Fruit fly (Drosophila melanogaster): ENCODE results near the gene GlyRS.
A peak's percentile ranks its signal among the peaks of the same experiment; 100 is the strongest.

Gene GlyRS

dm6 chr3L:15103988-15104848 is 9.3 kb downstream of the GlyRS start:
- TF ChIP-seq Hr78 (GFP tag; optimal IDR thresholded peaks at IDR 0.05) (peak; percentile 0), GATAd (GFP tag; optimal IDR thresholded peaks at IDR 0.05) (no peak), Vsx2 (GFP tag; optimal IDR thresholded peaks at IDR 0.05; ENCODE audit: partially characterized antibody) (no peak), dl (GFP tag; optimal IDR thresholded peaks at IDR 0.05; ENCODE audit: insufficient read depth in 1 of 2, partially characterized antibody in 2 of 2) (peak in 1 of 2 experiments; percentile 72), Hr83 (GFP tag; optimal IDR thresholded peaks at IDR 0.05; ENCODE audit: poor library complexity, severe bottlenecking) (no peak), CG32264 (GFP tag; optimal IDR thresholded peaks at IDR 0.05) (no peak), br (GFP tag; optimal IDR thresholded peaks at IDR 0.05) (no peak), Sp1 (GFP tag; optimal IDR thresholded peaks at IDR 0.05) (peak; percentile 3), woc (GFP tag; optimal IDR thresholded peaks at IDR 0.05) (no peak), jim (GFP tag; optimal IDR thresholded peaks at IDR 0.05) (no peak), Myc (optimal IDR thresholded peaks at IDR 0.05) (no peak), Rel (GFP tag; optimal IDR thresholded peaks at IDR 0.05) (peak; percentile 55), Rel (tag; optimal IDR thresholded peaks at IDR 0.05) (no peak), ey (GFP tag; optimal IDR thresholded peaks at IDR 0.05) (no peak), rgr (GFP tag; optimal IDR thresholded peaks at IDR 0.05) (no peak), Jra (GFP tag; optimal IDR thresholded peaks at IDR 0.05) (peak; percentile 21), brk (GFP tag; optimal IDR thresholded peaks at IDR 0.05) (peak; percentile 52), lola (GFP tag; optimal IDR thresholded peaks at IDR 0.05) (no peak), HLH106 (tag; optimal IDR thresholded peaks at IDR 0.05) (peak; percentile 53), Dfd (GFP tag; optimal IDR thresholded peaks at IDR 0.05) (no peak), usp (GFP tag; optimal IDR thresholded peaks at IDR 0.05) (no peak), h (GFP tag; optimal IDR thresholded peaks at IDR 0.05) (peak; percentile 57), dsf (GFP tag; optimal IDR thresholded peaks at IDR 0.05; ENCODE audit: borderline replicate concordance) (no peak), N (GFP tag; optimal IDR thresholded peaks at IDR 0.05) (peak; percentile 22), CrebA (GFP tag; optimal IDR thresholded peaks at IDR 0.05; ENCODE audit: borderline replicate concordance) (no peak), psq (GFP tag; optimal IDR thresholded peaks at IDR 0.05) (peak; percentile 95), Dif (GFP tag; optimal IDR thresholded peaks at IDR 0.05; ENCODE audit: partially characterized antibody) (peak; percentile 37), fru (GFP tag; optimal IDR thresholded peaks at IDR 0.05) (peak; percentile 34)

dm6 chr3L:15104849-15105555 is 10.1 kb downstream of the GlyRS start:
- peak; percentile 54 for TF ChIP-seq Hr83 (GFP tag; optimal IDR thresholded peaks at IDR 0.05; ENCODE audit: poor library complexity, severe bottlenecking)
- TF ChIP-seq brk (GFP tag; optimal IDR thresholded peaks at IDR 0.05) = peak; percentile 88
- TF ChIP-seq sv (GFP tag; optimal IDR thresholded peaks at IDR 0.05) = no peak
- peak; percentile 34 for TF ChIP-seq Mio (GFP tag; optimal IDR thresholded peaks at IDR 0.05)
- TF ChIP-seq HLH106 (tag; optimal IDR thresholded peaks at IDR 0.05) = peak; percentile 91
- TF ChIP-seq CrebA (GFP tag; optimal IDR thresholded peaks at IDR 0.05; ENCODE audit: borderline replicate concordance) = no peak
- TF ChIP-seq jim (GFP tag; optimal IDR thresholded peaks at IDR 0.05) = no peak
- peak; percentile 73 for TF ChIP-seq Hnf4 (GFP tag; optimal IDR thresholded peaks at IDR 0.05)
- no peak for TF ChIP-seq GATAd (GFP tag; optimal IDR thresholded peaks at IDR 0.05)
- peak; percentile 87 for TF ChIP-seq rgr (GFP tag; optimal IDR thresholded peaks at IDR 0.05)
- peak; percentile 98 for TF ChIP-seq woc (GFP tag; optimal IDR thresholded peaks at IDR 0.05)
- no peak for TF ChIP-seq Abd-B (GFP tag; optimal IDR thresholded peaks at IDR 0.05)
- TF ChIP-seq CG32264 (GFP tag; optimal IDR thresholded peaks at IDR 0.05) = peak; percentile 88
- peak; percentile 37 for TF ChIP-seq Dif (GFP tag; optimal IDR thresholded peaks at IDR 0.05; ENCODE audit: partially characterized antibody)
- no peak for TF ChIP-seq Myc (optimal IDR thresholded peaks at IDR 0.05)
- peak; percentile 75 for TF ChIP-seq CG9705 (GFP tag; optimal IDR thresholded peaks at IDR 0.05)
- peak; percentile 71 for TF ChIP-seq Jra (GFP tag; optimal IDR thresholded peaks at IDR 0.05)
- no peak for TF ChIP-seq Vsx2 (GFP tag; optimal IDR thresholded peaks at IDR 0.05; ENCODE audit: partially characterized antibody)
- no peak for TF ChIP-seq Dfd (GFP tag; optimal IDR thresholded peaks at IDR 0.05)
- peak; percentile 86 for TF ChIP-seq tai (GFP tag; optimal IDR thresholded peaks at IDR 0.05)
- TF ChIP-seq fru (GFP tag; optimal IDR thresholded peaks at IDR 0.05) = peak; percentile 95
- no peak for TF ChIP-seq N (GFP tag; optimal IDR thresholded peaks at IDR 0.05)
- TF ChIP-seq foxo (GFP tag; optimal IDR thresholded peaks at IDR 0.05) = peak; percentile 26 to 91
- peak; percentile 91 for TF ChIP-seq h (GFP tag; optimal IDR thresholded peaks at IDR 0.05)
- peak; percentile 94 for TF ChIP-seq ey (GFP tag; optimal IDR thresholded peaks at IDR 0.05)
- TF ChIP-seq OdsH (GFP tag; optimal IDR thresholded peaks at IDR 0.05) = peak; percentile 88
- TF ChIP-seq Hr78 (GFP tag; optimal IDR thresholded peaks at IDR 0.05) = no peak
- TF ChIP-seq dl (GFP tag; optimal IDR thresholded peaks at IDR 0.05; ENCODE audit: insufficient read depth in 1 of 2, partially characterized antibody in 2 of 2) = peak in 1 of 2 experiments; percentile 10
- TF ChIP-seq sage (GFP tag; optimal IDR thresholded peaks at IDR 0.05) = peak; percentile 78
- peak; percentile 54 for TF ChIP-seq dsf (GFP tag; optimal IDR thresholded peaks at IDR 0.05; ENCODE audit: borderline replicate concordance)
- no peak for TF ChIP-seq lola (GFP tag; optimal IDR thresholded peaks at IDR 0.05)
- no peak for TF ChIP-seq pan (optimal IDR thresholded peaks at IDR 0.05)
- peak; percentile 76 for TF ChIP-seq psq (GFP tag; optimal IDR thresholded peaks at IDR 0.05)
- peak; percentile 78 for TF ChIP-seq dmrt93B (GFP tag; optimal IDR thresholded peaks at IDR 0.05)
- peak; percentile 88 for TF ChIP-seq Sp1 (GFP tag; optimal IDR thresholded peaks at IDR 0.05)
- no peak for TF ChIP-seq usp (GFP tag; optimal IDR thresholded peaks at IDR 0.05)
- no peak for TF ChIP-seq Rel (GFP tag; optimal IDR thresholded peaks at IDR 0.05)
- no peak for TF ChIP-seq Rel (tag; optimal IDR thresholded peaks at IDR 0.05)
- TF ChIP-seq br (GFP tag; optimal IDR thresholded peaks at IDR 0.05) = peak; percentile 93

All from whole organism, wandering third instar larva.